Fruit fly (Drosophila melanogaster) whole organism, wandering third instar larva: Measurements from ENCODE around the gene CG15322.

Experiments used
- pan ChIP-seq: fragments of >200 bp; optimal IDR thresholded peaks from 2 replicates; lab custom pipeline; 2017
- sv ChIP-seq: fragments of 200-800 bp; sonication (Bioruptor generic); optimal IDR thresholded peaks from 3 replicates; lab custom pipeline; 2016; ENCODE audit warnings: missing biosample characterization, missing genetic modification characterization

dm6 chrX:20158943-20159385 lies 25.6 kb downstream of the CG15322 start:
- TF ChIP-seq pan (lab: Kevin White, UChicago) (no peak), sv (GFP tag; lab: Kevin White, UChicago) (no peak)
